Fruit fly (Drosophila melanogaster) whole organism, adult: Measurements from ENCODE around the gene CG12147.

ENCODE experiments used
- CG11617 ChIP-seq: fragments of 200-800 bp; sonication (Bioruptor generic); optimal IDR thresholded peaks from 2 replicates; lab custom pipeline; 2017; ENCODE audit warnings: mild to moderate bottlenecking, missing biosample characterization, missing genetic modification reagents, missing genetic modification characterization
- CG12768 ChIP-seq: fragments of 200-800 bp; sonication (Bioruptor generic); optimal IDR thresholded peaks from 2 replicates; lab custom pipeline; 2017; ENCODE audit warnings: missing biosample characterization, missing genetic modification characterization, mild to moderate bottlenecking, moderate library complexity, missing genetic modification reagents
- CG14711 ChIP-seq: fragments of 200-800 bp; sonication (Bioruptor generic); optimal IDR thresholded peaks from 2 replicates; lab custom pipeline; 2018; ENCODE audit warnings: missing biosample characterization, mild to moderate bottlenecking, missing genetic modification characterization, moderate library complexity
- CG1620 ChIP-seq: fragments of 200-800 bp; sonication (Bioruptor generic); optimal IDR thresholded peaks from 2 replicates; lab custom pipeline; 2016; ENCODE audit warnings: missing biosample characterization, missing genetic modification characterization
- CG33017 ChIP-seq: fragments of 200-800 bp; sonication (Bioruptor generic); optimal IDR thresholded peaks from 2 replicates; lab custom pipeline; 2018; ENCODE audit warnings: missing biosample characterization, mild to moderate bottlenecking, missing genetic modification characterization, moderate library complexity
- CG5204 ChIP-seq: fragments of 200-800 bp; sonication (Bioruptor generic); optimal IDR thresholded peaks from 2 replicates; lab custom pipeline; 2016; ENCODE audit warnings: missing biosample characterization, missing genetic modification characterization
- CG7045 ChIP-seq: fragments of 200-800 bp; sonication (Bioruptor generic); optimal IDR thresholded peaks from 2 replicates; lab custom pipeline; 2017; ENCODE audit warnings: missing biosample characterization, mild to moderate bottlenecking, missing genetic modification characterization
- CG7101 ChIP-seq: fragments of 200-800 bp; sonication (Bioruptor generic); optimal IDR thresholded peaks from 2 replicates; lab custom pipeline; 2018; ENCODE audit warnings: missing biosample characterization, mild to moderate bottlenecking, missing genetic modification characterization, moderate library complexity
- Clk ChIP-seq: fragments of 200-800 bp; sonication (Bioruptor generic); optimal IDR thresholded peaks from 2 replicates; lab custom pipeline; 2017; ENCODE audit warnings: missing biosample characterization, missing genetic modification characterization
- Crg-1 ChIP-seq: fragments of 200-800 bp; sonication (Bioruptor generic); optimal IDR thresholded peaks from 2 replicates; lab custom pipeline; 2016; ENCODE audit warnings: missing biosample characterization, missing genetic modification characterization
- Hr96 ChIP-seq: fragments of 200-800 bp; sonication (Bioruptor generic); optimal IDR thresholded peaks from 2 replicates; lab custom pipeline; 2016; ENCODE audit warnings: missing biosample characterization, missing genetic modification characterization
- Mnt ChIP-seq: fragments of 200-800 bp; sonication (Bioruptor generic); optimal IDR thresholded peaks from 2 replicates; lab custom pipeline; 2016; ENCODE audit warnings: missing biosample characterization, mild to moderate bottlenecking, missing genetic modification characterization
- bab1 ChIP-seq: fragments of 200-800 bp; sonication (Bioruptor generic); optimal IDR thresholded peaks from 3 replicates; lab custom pipeline; 2019; ENCODE audit warnings: missing biosample characterization, mild to moderate bottlenecking, missing genetic modification characterization, moderate library complexity
- cic ChIP-seq: fragments of 200-800 bp; sonication (Bioruptor generic); optimal IDR thresholded peaks from 2 replicates; lab custom pipeline; 2017; ENCODE audit warnings: missing biosample characterization, mild to moderate bottlenecking, missing genetic modification characterization, moderate library complexity
- cnc ChIP-seq, 2 experiments: fragments of >200 bp; optimal IDR thresholded peaks; 2 replicates each; lab custom pipeline; 2017
- kay ChIP-seq: fragments of 200-800 bp; sonication (Bioruptor generic); peaks from one replicate; lab custom pipeline; 2016; ENCODE audit warnings: missing biosample characterization, missing genetic modification characterization, borderline replicate concordance
- ovo ChIP-seq: fragments of 200-800 bp; sonication (Bioruptor generic); optimal IDR thresholded peaks from 2 replicates; lab custom pipeline; 2016; ENCODE audit warnings: missing biosample characterization, missing genetic modification characterization
- pad ChIP-seq: fragments of 200-800 bp; sonication (Bioruptor generic); optimal IDR thresholded peaks from 3 replicates; lab custom pipeline; 2017; ENCODE audit warnings: missing biosample characterization, missing genetic modification characterization, mild to moderate bottlenecking, moderate library complexity, missing genetic modification reagents
- tj ChIP-seq: fragments of 200-800 bp; sonication (Bioruptor generic); optimal IDR thresholded peaks from 3 replicates; lab custom pipeline; 2017; ENCODE audit warnings: missing biosample characterization, mild to moderate bottlenecking, missing genetic modification characterization, moderate library complexity
- toe ChIP-seq: fragments of 200-800 bp; sonication (Bioruptor generic); optimal IDR thresholded peaks from 2 replicates; lab custom pipeline; 2016; ENCODE audit warnings: missing biosample characterization, missing genetic modification characterization

CG12147 gene

DNA sequence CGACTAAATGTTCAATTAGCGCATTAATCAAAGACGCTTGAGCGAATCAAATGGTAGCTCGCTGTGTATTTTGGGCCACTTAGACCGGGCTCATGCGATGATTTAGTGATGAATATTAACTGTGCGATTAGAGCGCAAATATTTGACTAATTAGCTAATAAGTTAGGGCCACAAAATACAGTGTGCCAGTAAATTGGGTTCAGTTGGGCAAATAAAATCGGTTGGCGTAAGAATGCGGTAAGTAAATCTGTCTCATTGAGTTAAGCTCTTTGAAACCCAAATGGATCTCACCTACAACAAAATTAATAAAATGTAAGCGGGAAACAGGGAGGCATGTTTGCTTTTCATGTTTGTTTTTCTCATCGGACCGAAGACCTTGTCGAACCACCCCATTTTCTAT lies 6.6 kb downstream of the CG12147 start:
- TF ChIP-seq CG5204 (GFP tag; lab: Kevin White, UChicago): no peak

DNA sequence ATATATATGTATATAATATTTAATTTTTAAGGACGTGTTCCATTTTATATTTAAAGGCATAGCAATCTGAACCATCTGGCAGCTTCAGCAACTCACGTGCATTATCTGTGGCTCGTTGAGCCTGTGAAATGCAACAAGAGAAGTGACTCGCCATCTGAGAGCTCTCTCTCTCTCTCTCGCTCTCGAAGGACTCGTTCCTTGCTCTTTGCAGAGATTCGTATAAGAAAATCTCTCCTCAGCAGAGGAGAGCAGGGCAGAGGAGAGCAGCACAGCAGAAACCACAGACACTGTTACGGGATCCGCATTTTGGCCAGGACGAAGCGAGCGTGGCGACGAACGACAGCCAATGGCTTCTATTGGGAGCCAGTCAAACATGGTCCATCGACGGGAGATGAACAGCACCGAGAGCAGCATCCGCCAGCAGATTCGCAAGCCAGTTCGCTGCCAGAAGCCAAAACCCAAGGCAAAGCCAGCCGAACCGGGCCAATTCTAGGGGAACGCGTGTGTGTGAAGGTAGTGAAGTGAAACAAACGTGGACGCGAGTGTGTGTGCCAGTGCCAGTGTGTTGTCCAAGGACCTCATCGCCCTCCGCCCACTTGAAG lies 12.8 kb downstream of the CG12147 start, which contains the start of gene CG14669:
TSS of gene CG14669 (plus strand) at position 381 of the 602 bp plus-strand sequence.
- no peak for TF ChIP-seq Clk (GFP tag; lab: Kevin White, UChicago)
- no peak for TF ChIP-seq CG33017 (tag; lab: Kevin White, UChicago)
- no peak for TF ChIP-seq CG7045 (GFP tag; lab: Kevin White, UChicago)
- no peak for TF ChIP-seq ovo
- TF ChIP-seq bab1 (GFP tag; lab: Kevin White, UChicago): no peak
- no peak for TF ChIP-seq CG14711 (tag; lab: Kevin White, UChicago)
- no peak for TF ChIP-seq CG11617 (GFP tag; lab: Kevin White, UChicago)
- no peak for TF ChIP-seq tj
- no peak for TF ChIP-seq CG12768 (GFP tag; lab: Kevin White, UChicago)
- TF ChIP-seq Crg-1 (GFP tag; lab: Kevin White, UChicago): no peak
- TF ChIP-seq CG1620 (GFP tag; lab: Kevin White, UChicago): no peak

DNA sequence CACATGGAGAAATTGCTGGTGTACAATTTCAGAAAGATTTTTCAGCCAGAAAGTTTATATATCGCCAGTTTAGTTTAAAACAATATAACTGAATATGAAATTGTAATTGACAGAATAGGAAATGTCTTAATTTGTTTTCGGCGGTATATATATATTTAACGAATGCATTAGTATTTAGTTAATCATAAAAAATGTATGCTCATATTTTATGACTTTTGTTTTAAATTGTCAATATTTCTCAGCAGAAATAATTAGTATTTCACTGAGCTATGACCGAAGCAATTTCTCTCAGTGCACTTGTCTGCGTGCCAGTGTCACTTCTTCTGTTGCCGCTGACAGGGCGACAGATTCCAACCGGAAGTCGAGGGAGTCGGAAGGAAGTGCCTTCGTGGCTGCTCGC lies 14.1 kb downstream of the CG12147 start:
- TF ChIP-seq CG5204 (GFP tag; lab: Kevin White, UChicago) (peak; percentile 7), kay (GFP tag; lab: Kevin White, UChicago) (no peak), toe (GFP tag; lab: Kevin White, UChicago) (no peak), CG33017 (tag; lab: Kevin White, UChicago) (no peak), CG11617 (GFP tag; lab: Kevin White, UChicago) (no peak), CG1620 (GFP tag; lab: Kevin White, UChicago) (no peak), pad (GFP tag; lab: Kevin White, UChicago) (no peak), CG7045 (GFP tag; lab: Kevin White, UChicago) (peak; percentile 13), Clk (GFP tag; lab: Kevin White, UChicago) (no peak)

DNA sequence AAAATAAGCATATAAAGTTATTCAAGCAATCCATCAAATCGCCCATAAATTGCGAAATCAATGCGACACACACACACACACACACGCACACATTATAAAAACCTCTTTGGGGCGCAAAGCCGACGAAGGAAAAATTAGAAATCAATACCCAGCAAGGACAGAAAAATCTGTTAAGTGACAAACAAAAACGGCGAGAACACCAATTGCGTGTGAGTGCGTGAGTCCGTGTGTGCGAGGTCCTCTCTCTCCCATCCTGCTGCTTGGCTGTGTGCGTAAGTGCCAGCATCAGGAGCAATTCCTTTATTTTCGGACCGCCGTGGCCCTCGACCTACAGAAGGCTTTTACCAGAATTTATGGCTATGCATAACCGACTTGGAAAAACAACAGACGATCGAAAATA lies 14.8 kb downstream of the CG12147 start, which contains the start of gene Orco:
TSS of gene Orco (minus strand) at position 101 of the 400 bp plus-strand sequence.
- TF ChIP-seq CG33017 (tag; lab: Kevin White, UChicago): no peak
- no peak for TF ChIP-seq toe (GFP tag; lab: Kevin White, UChicago)
- TF ChIP-seq CG12768 (GFP tag; lab: Kevin White, UChicago): no peak
- TF ChIP-seq CG14711 (tag; lab: Kevin White, UChicago): no peak
- TF ChIP-seq CG11617 (GFP tag; lab: Kevin White, UChicago): no peak
- no peak for TF ChIP-seq CG1620 (GFP tag; lab: Kevin White, UChicago)
- TF ChIP-seq cnc (optimal IDR thresholded peaks at IDR 0.05; lab: Kevin White, UChicago): no peak
- TF ChIP-seq Crg-1 (GFP tag; lab: Kevin White, UChicago): no peak
- TF ChIP-seq CG5204 (GFP tag; lab: Kevin White, UChicago): no peak
- TF ChIP-seq CG7045 (GFP tag; lab: Kevin White, UChicago): no peak
- TF ChIP-seq kay (GFP tag; lab: Kevin White, UChicago): no peak

DNA sequence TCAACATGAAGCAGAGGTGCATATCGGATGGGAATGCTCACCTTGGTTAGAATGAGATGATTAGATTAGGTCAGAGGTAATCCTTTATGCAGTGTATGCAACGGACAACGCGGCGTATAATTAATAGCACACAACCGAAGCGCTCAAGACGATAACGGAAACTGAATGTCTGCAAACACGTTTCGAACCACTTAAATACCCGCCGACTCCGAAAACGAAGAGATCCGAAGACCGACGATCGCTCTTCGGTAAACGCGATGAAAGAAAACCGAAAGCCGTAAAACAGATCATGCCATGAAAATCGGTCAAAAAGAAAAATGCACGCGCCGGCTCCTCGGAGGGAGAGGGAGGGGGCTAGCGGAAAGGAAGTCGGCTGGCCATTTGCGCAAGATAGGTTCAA lies 23.1 kb downstream of the CG12147 start, which contains the start of gene CG2663:
TSS of gene CG2663 (minus strand) at position 173 of the 400 bp plus-strand sequence.
- TF ChIP-seq Crg-1 (GFP tag; lab: Kevin White, UChicago): no peak

DNA sequence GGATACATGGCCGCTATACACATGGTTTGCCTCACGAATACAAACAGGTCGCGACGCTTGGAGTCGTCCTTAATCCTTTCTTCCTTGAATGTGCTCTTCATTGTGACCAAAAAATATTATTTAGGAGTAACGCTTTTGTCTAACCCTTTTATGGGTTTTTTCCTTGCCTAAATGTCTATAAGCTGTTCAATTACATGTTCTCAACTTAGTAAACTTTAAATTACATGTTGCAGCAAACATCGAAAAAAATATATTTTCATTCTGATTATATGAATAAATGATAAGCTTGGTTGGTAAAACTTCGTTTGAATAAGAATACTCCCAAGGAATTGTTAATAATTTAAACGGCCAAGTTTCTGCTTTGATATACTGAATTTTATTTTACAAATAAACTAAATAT lies 28.0 kb downstream of the CG12147 start, which contains the start of gene Or83a:
TSS of gene Or83a (minus strand) at position 101 of the 400 bp plus-strand sequence.
- no peak for TF ChIP-seq Hr96
- no peak for TF ChIP-seq Mnt
- no peak for TF ChIP-seq cnc (optimal IDR thresholded peaks at IDR 0.05; lab: Kevin White, UChicago)
- no peak for TF ChIP-seq CG11617 (GFP tag; lab: Kevin White, UChicago)
- TF ChIP-seq Clk (GFP tag; lab: Kevin White, UChicago): no peak
- no peak for TF ChIP-seq cic
- TF ChIP-seq CG7045 (GFP tag; lab: Kevin White, UChicago): no peak

DNA sequence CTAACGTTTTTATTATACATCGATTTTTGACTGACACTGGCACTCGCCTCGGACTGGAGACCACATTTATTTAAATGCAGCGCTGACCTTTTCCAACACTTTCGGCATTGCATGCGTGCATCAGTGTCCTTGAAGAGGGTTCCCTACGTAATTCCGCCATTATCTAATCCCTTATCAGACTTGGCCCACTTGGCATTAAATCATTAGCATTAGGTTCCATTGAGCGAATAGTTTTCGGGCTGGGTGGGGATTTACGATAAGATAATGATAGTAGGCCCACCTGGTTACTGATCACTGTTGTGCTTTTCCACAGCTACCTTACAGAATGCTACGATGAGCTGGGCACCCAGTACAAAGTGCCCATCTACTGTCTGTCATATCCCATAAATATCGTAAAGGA lies 31.8 kb downstream of the CG12147 start:
- TF ChIP-seq cic (peak; percentile 63), CG1620 (GFP tag; lab: Kevin White, UChicago) (no peak)

DNA sequence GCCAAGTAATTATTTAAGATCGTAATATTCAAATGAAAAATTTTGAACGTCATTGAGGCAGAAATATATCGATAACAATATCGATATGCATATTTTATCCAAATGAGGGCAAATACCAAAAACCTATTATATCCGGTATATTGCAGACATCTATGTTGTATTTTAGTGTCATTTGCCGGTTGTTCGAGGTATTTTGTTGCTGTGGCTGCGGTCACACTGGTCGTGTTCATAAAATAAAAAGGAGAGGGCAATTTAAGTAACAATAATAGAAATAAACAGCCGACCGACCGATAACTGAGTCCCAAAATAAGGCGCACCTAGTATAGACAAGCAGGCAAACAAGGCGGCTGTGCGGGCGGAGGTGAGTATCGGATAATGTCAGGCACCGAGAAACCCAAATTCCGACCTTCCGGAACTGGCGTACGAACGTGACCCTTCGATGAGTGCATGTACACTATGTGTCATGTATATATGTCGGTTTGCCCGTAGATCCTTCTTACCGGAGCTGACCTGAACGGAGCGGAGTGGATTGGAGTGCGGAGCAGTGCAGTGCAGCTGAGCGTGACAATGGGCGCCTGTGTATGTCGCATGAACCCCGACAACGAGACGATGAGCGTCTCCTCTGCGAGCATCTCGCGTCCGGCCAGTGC lies 33.2 kb downstream of the CG12147 start, which contains the start of gene CG1172:
TSS of gene CG1172 (plus strand) at position 181 of the 650 bp plus-strand sequence.
- peak; percentile 56 for TF ChIP-seq bab1 (GFP tag; lab: Kevin White, UChicago)
- no peak for TF ChIP-seq CG33017 (tag; lab: Kevin White, UChicago)
- TF ChIP-seq Crg-1 (GFP tag; lab: Kevin White, UChicago): no peak
- TF ChIP-seq Mnt: no peak
- TF ChIP-seq pad (GFP tag; lab: Kevin White, UChicago): peak; percentile 6
- no peak for TF ChIP-seq CG7101 (tag; lab: Kevin White, UChicago)
- TF ChIP-seq Hr96: no peak
